Worm (Caenorhabditis elegans) whole organism, early embryonic: Measurements from ENCODE around the gene srt-18.

Experiments used
- B0310.2 ChIP-seq: sonication (generic microtip); optimal IDR thresholded peaks from 2 replicates; lab custom pipeline; 2016; ENCODE audit warnings: mild to moderate bottlenecking, missing genetic modification characterization, missing compliant biosample characterization
- F13C5.2 ChIP-seq: sonication (generic microtip); optimal IDR thresholded peaks from 2 replicates; lab custom pipeline; 2017; ENCODE audit warnings: mild to moderate bottlenecking, missing genetic modification characterization, inconsistent platforms, missing compliant biosample characterization
- aly-1 ChIP-seq: sonication (generic microtip); optimal IDR thresholded peaks from 2 replicates; lab custom pipeline; 2016; ENCODE audit warnings: missing genetic modification characterization, missing compliant biosample characterization
- ama-1 ChIP-seq: fragments of 150-350 bp; optimal IDR thresholded peaks from 2 replicates; lab custom pipeline; 2014
- ceh-13 ChIP-seq: fragments of 200-800 bp; sonication (Bioruptor generic); optimal IDR thresholded peaks from 2 replicates; lab custom pipeline; 2018; ENCODE audit warnings: mild to moderate bottlenecking, missing genetic modification characterization, missing compliant biosample characterization
- ceh-36 ChIP-seq: sonication (generic microtip); optimal IDR thresholded peaks from 2 replicates; lab custom pipeline; 2016; ENCODE audit warnings: missing genetic modification characterization, inconsistent platforms, missing compliant biosample characterization
- ets-7 ChIP-seq: sonication (generic microtip); optimal IDR thresholded peaks from 2 replicates; lab custom pipeline; 2016; ENCODE audit warnings: missing genotype, missing genetic modification characterization, missing compliant biosample characterization
- hmg-4 ChIP-seq: fragments of 200-800 bp; sonication (Bioruptor generic); optimal IDR thresholded peaks from 2 replicates; lab custom pipeline; 2018; ENCODE audit warnings: mild to moderate bottlenecking, missing genetic modification characterization, missing compliant biosample characterization
- pes-1 ChIP-seq: fragments of 200-800 bp; sonication (Bioruptor generic); IDR thresholded peaks from 2 replicates; pipeline ENCODE4 v1.3.6; 2022; ENCODE audit warnings: missing genetic modification reagents, missing genetic modification characterization, missing compliant biosample characterization
- scrt-1 ChIP-seq: fragments of 200-800 bp; sonication (Bioruptor generic); IDR thresholded peaks from 2 replicates; pipeline ENCODE4 v1.3.6; 2022; ENCODE audit warnings: missing genetic modification characterization, missing compliant biosample characterization
- tbx-37 ChIP-seq: fragments of 200-800 bp; sonication (Bioruptor generic); conservative IDR thresholded peaks from 2 replicates; pipeline ENCODE4 v1.3.6; 2022; ENCODE audit warnings: missing genetic modification reagents, missing genetic modification characterization, missing compliant biosample characterization
- tra-4 ChIP-seq: sonication (generic microtip); optimal IDR thresholded peaks from 2 replicates; lab custom pipeline; 2017; ENCODE audit warnings: missing genetic modification characterization, missing compliant biosample characterization

DNA sequence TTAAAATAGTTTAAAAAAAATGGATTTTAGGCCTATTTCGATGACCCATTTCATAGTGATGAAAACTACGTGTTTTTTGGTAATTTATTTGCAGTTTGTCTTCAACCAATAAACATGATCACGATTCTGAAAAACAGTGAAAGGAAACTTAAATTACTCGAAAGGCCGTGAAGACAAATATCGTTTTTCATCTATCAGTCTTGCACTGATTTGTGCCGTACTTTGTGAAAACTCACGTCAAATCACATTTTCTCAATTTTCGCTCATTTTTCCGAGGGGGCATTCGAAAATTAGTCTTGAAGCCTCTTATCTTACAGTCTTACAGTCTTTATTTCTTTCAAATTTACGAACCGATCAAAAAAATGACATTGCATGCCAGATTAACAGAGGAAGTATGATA is 43.2 kb upstream of the srt-18 start, which contains the start of gene C25E10.11:
- TF ChIP-seq ceh-13 (GFP tag; lab: Kevin White, UChicago) = no peak
- no peak for TF ChIP-seq scrt-1 (GFP tag; lab: Robert Waterston, UW)
- TF ChIP-seq aly-1 (tag; lab: Kevin White, UChicago) = no peak
- no peak for TF ChIP-seq F13C5.2
- TF ChIP-seq hmg-4 = no peak
- no peak for TF ChIP-seq ama-1 (lab: Kevin White, UChicago)
- TF ChIP-seq ceh-36 = no peak
- no peak for TF ChIP-seq ets-7 (tag; lab: Kevin White, UChicago)
- no peak for TF ChIP-seq pes-1 (GFP tag; lab: Robert Waterston, UW)
- TF ChIP-seq B0310.2 = no peak
- no peak for TF ChIP-seq tra-4 (tag; lab: Kevin White, UChicago)
- no peak for TF ChIP-seq tbx-37 (GFP tag; lab: Robert Waterston, UW)
